Worm (Caenorhabditis elegans): ENCODE data around the gene appg-1.

The appg-1 gene

ce11 chrII:10321410-10321809 is 4.4 kb upstream of the appg-1 start, which contains the start of gene idpp-4:
Gene idpp-4 (plus strand): TSS chrII:10321460.
- TF ChIP-seq lin-13 (GFP tag; optimal IDR thresholded peaks at IDR 0.05), result no peak
- no peak for TF ChIP-seq nhr-237 (tag; optimal IDR thresholded peaks at IDR 0.05)
- TF ChIP-seq R02D3.7 (tag; optimal IDR thresholded peaks at IDR 0.05), result no peak
- no peak for TF ChIP-seq ZK546.5 (tag; optimal IDR thresholded peaks at IDR 0.05)
- TF ChIP-seq sma-9 (GFP tag; optimal IDR thresholded peaks at IDR 0.05), result no peak
- TF ChIP-seq sma-9 (tag; optimal IDR thresholded peaks at IDR 0.05), result no peak
- no peak for TF ChIP-seq egl-27 (tag; optimal IDR thresholded peaks at IDR 0.05)
- no peak for TF ChIP-seq snpc-4 (tag; optimal IDR thresholded peaks at IDR 0.05)
- no peak for TF ChIP-seq peb-1 (tag; optimal IDR thresholded peaks at IDR 0.05)
- no peak for TF ChIP-seq nhr-12 (tag; optimal IDR thresholded peaks at IDR 0.05)
- no peak for TF ChIP-seq aly-2 (tag; optimal IDR thresholded peaks at IDR 0.05)
- TF ChIP-seq unc-55 (GFP tag; optimal IDR thresholded peaks at IDR 0.05), result no peak
- TF ChIP-seq C34F6.9 (tag; optimal IDR thresholded peaks at IDR 0.05), result no peak
- no peak for TF ChIP-seq crh-2 (tag; optimal IDR thresholded peaks at IDR 0.05)
- no peak for TF ChIP-seq F13H6.1 (tag; optimal IDR thresholded peaks at IDR 0.05)
- TF ChIP-seq dmd-4 (tag; optimal IDR thresholded peaks at IDR 0.05), result no peak
- TF ChIP-seq nhr-10 (tag; optimal IDR thresholded peaks at IDR 0.05), result no peak

ce11 chrII:10329754-10330153 is 3.9 kb downstream of the appg-1 start:
- TF ChIP-seq lin-13 (GFP tag; optimal IDR thresholded peaks at IDR 0.05) (no peak), nhr-21 (tag; optimal IDR thresholded peaks at IDR 0.05) (no peak), sma-3 (GFP tag; optimal IDR thresholded peaks at IDR 0.05) (no peak), alr-1 (tag; optimal IDR thresholded peaks at IDR 0.05) (no peak), lin-39 (tag; optimal IDR thresholded peaks at IDR 0.05) (no peak), blmp-1 (tag; optimal IDR thresholded peaks at IDR 0.05; ENCODE audit: insufficient read depth) (no peak), mdl-1 (tag; optimal IDR thresholded peaks at IDR 0.05) (no peak), nhr-11 (tag; optimal IDR thresholded peaks at IDR 0.05) (no peak)

- TF ChIP-seq nhr-10 (tag; optimal IDR thresholded peaks at IDR 0.05) (no peak), nhr-25 (tag; optimal IDR thresholded peaks at IDR 0.05) (no peak), ceh-16 (tag; optimal IDR thresholded peaks at IDR 0.05) (no peak), ztf-11 (tag; optimal IDR thresholded peaks at IDR 0.05) (no peak), nhr-237 (tag; optimal IDR thresholded peaks at IDR 0.05) (no peak), sem-4 (tag; optimal IDR thresholded peaks at IDR 0.05) (no peak), C34F6.9 (tag; optimal IDR thresholded peaks at IDR 0.05) (no peak), Y55F3AM.14 (GFP tag; optimal IDR thresholded peaks at IDR 0.05) (no peak), unc-62 (GFP tag; optimal IDR thresholded peaks at IDR 0.05) (no peak), snpc-4 (tag; optimal IDR thresholded peaks at IDR 0.05) (no peak)
These were observed 19.2 kb downstream of the appg-1 start, which contains the start of gene pro-2 for ce11 chrII:10345012-10345411. Gene pro-2 (minus strand): TSS chrII:10345112.

DNA sequence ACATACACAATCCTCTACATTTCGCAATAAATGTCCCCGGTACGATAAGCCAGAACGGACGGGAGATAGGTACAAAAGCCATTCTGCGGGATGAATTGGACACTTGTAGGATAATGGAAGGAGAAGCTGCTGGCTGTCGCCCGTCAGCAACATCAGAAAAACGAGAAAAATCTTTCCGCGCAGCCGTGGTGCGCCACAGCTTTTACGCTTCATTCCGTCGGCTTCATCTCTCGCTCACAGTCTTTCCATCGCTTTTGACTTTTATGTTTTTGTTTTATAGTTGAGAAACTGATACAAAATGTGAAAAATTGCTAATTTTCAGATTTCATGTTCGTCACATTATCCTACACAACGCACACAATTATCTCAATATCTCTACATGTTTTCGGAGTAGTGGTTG is 20.2 kb downstream of the appg-1 start, which contains the start of gene C07E3.10:
TSS of gene C07E3.10 (plus strand) at position 301 of the 400 bp plus-strand sequence.
- no peak for TF ChIP-seq ztf-11 (tag; optimal IDR thresholded peaks at IDR 0.05)
- no peak for TF ChIP-seq R02D3.7 (tag; optimal IDR thresholded peaks at IDR 0.05)
- TF ChIP-seq zag-1 (tag; optimal IDR thresholded peaks at IDR 0.05), result no peak
- no peak for TF ChIP-seq snpc-4 (tag; optimal IDR thresholded peaks at IDR 0.05)
- no peak for TF ChIP-seq nhr-12 (tag; optimal IDR thresholded peaks at IDR 0.05)
- no peak for TF ChIP-seq unc-39 (tag; optimal IDR thresholded peaks at IDR 0.05)
- TF ChIP-seq sma-3 (GFP tag; optimal IDR thresholded peaks at IDR 0.05), result no peak
- no peak for TF ChIP-seq Y55F3AM.14 (GFP tag; optimal IDR thresholded peaks at IDR 0.05)
- TF ChIP-seq F13H6.1 (tag; optimal IDR thresholded peaks at IDR 0.05), result no peak
- TF ChIP-seq lin-11 (tag; optimal IDR thresholded peaks at IDR 0.05), result no peak
- no peak for TF ChIP-seq unc-55 (GFP tag; optimal IDR thresholded peaks at IDR 0.05)
- no peak for TF ChIP-seq nhr-25 (tag; optimal IDR thresholded peaks at IDR 0.05)
- TF ChIP-seq nhr-129 (tag; optimal IDR thresholded peaks at IDR 0.05), result no peak

DNA sequence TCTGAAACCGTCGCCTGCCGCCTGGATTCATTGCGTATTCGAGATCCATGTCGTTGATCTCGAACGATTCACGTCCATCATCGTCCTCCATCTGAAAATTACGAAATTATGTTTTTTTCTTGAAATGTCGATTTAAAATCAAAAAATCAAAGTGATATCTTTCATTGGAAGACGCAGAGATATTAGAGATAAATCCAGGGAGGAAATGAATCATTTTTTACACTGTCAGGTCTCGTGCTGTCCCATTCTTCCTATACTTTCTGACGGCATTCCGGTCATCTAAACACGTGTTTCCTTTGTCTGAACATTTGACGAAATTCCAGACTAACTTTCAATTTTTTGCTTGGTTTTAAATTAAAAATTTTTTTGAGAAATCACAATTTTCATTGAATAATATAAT is 24.1 kb downstream of the appg-1 start, which contains the start of gene stip-1:
TSS of gene stip-1 (minus strand) at position 98 of the 400 bp plus-strand sequence.
- TF ChIP-seq mab-5 (tag; optimal IDR thresholded peaks at IDR 0.05), result peak; percentile 24
- no peak for TF ChIP-seq nhr-11 (tag; optimal IDR thresholded peaks at IDR 0.05)
- no peak for TF ChIP-seq lin-39 (tag; optimal IDR thresholded peaks at IDR 0.05)

All from whole organism, L2 larva.